Worm (Caenorhabditis elegans): ENCODE data around the gene csp-1.

ce11 chrII:13637941-13638489 is 37.0 kb downstream of the csp-1 start, which contains the start of gene phdh-1:
- TF ChIP-seq unc-130 (tag; optimal IDR thresholded peaks at IDR 0.05) (no peak), mdl-1 (tag; optimal IDR thresholded peaks at IDR 0.05) (no peak), lsy-2 (tag; optimal IDR thresholded peaks at IDR 0.05) (no peak)
